Worm (Caenorhabditis elegans) whole organism, mixed stage, embryonic: Measurements from ENCODE around the gene T28F3.8.

Experiments used
- ceh-83 ChIP-seq: fragments of 200-800 bp; sonication (Bioruptor generic); optimal IDR thresholded peaks from 2 replicates; lab custom pipeline; 2018; ENCODE audit warnings: mild to moderate bottlenecking, missing genetic modification characterization, missing compliant biosample characterization
- elt-1 ChIP-seq: sonication (generic microtip); optimal IDR thresholded peaks from 2 replicates; lab custom pipeline; 2017; ENCODE audit warnings: missing genetic modification characterization, mild to moderate bottlenecking, missing compliant biosample characterization, antibody characterized with exemption, moderate library complexity, borderline replicate concordance; ENCODE audit not compliant: insufficient read depth
- mep-1 ChIP-seq: fragments of 150-350 bp; optimal IDR thresholded peaks from 2 replicates; lab custom pipeline; 2017; ENCODE audit warnings: missing biosample characterization, missing genetic modification reagents, missing genetic modification characterization, inconsistent platforms
- nhr-12 ChIP-seq: fragments of 150-350 bp; optimal IDR thresholded peaks from 2 replicates; lab custom pipeline; 2014; ENCODE audit warnings: missing biosample characterization, missing genetic modification characterization
- nhr-76 ChIP-seq: sonication (generic microtip); optimal IDR thresholded peaks from 2 replicates; lab custom pipeline; 2017; ENCODE audit warnings: missing biosample characterization, missing genetic modification characterization
- pha-4 ChIP-seq: fragments of 150-350 bp; optimal IDR thresholded peaks from 2 replicates; lab custom pipeline; 2018; ENCODE audit warnings: missing biosample characterization, missing genetic modification reagents, missing genetic modification characterization
- snpc-4 ChIP-seq: fragments of 150-350 bp; optimal IDR thresholded peaks from 2 replicates; lab custom pipeline; 2014; ENCODE audit warnings: missing biosample characterization, missing genetic modification characterization
- sptf-1 ChIP-seq: sonication (generic microtip); optimal IDR thresholded peaks from 2 replicates; lab custom pipeline; 2017; ENCODE audit warnings: mild to moderate bottlenecking, missing genetic modification characterization, moderate library complexity, missing compliant biosample characterization
- unc-39 ChIP-seq: fragments of 150-350 bp; optimal IDR thresholded peaks from 2 replicates; lab custom pipeline; 2014; ENCODE audit warnings: missing biosample characterization, missing genetic modification characterization
- unc-62 ChIP-seq: fragments of 150-350 bp; optimal IDR thresholded peaks from 2 replicates; lab custom pipeline; 2014; ENCODE audit warnings: missing biosample characterization, missing genetic modification reagents, missing genetic modification characterization
- ztf-11 ChIP-seq: fragments of 150-350 bp; optimal IDR thresholded peaks from 2 replicates; lab custom pipeline; 2014; ENCODE audit warnings: missing biosample characterization, missing genetic modification characterization

ce11 chrIV:17293068-17293467 is 14.1 kb downstream of the T28F3.8 start:
- TF ChIP-seq unc-62 = no peak
- TF ChIP-seq mep-1 (tag; lab: Kevin White, UChicago) = no peak
- no peak for TF ChIP-seq sptf-1
- no peak for TF ChIP-seq ceh-83 (GFP tag; lab: Kevin White, UChicago)
- TF ChIP-seq pha-4 = no peak
- no peak for TF ChIP-seq elt-1 (tag; lab: Kevin White, UChicago)
- no peak for TF ChIP-seq unc-39 (tag; lab: Kevin White, UChicago)
- no peak for TF ChIP-seq nhr-12 (tag; lab: Kevin White, UChicago)
- no peak for TF ChIP-seq ztf-11 (tag; lab: Kevin White, UChicago)
- no peak for TF ChIP-seq nhr-76 (tag; lab: Kevin White, UChicago)
- no peak for TF ChIP-seq snpc-4 (tag; lab: Kevin White, UChicago)
